Worm (Caenorhabditis elegans) whole organism, L4/young adult: ENCODE measurements around the gene nlp-27.

Source experiments
- W03F9.2 ChIP-seq: fragments of 150-350 bp; optimal IDR thresholded peaks from 2 replicates; lab custom pipeline; 2014; ENCODE audit warnings: missing biosample characterization, missing genetic modification characterization
- dao-5 ChIP-seq: sonication (generic microtip); optimal IDR thresholded peaks from 2 replicates; lab custom pipeline; 2016; ENCODE audit warnings: missing genotype, missing genetic modification characterization, moderate library complexity, missing compliant biosample characterization
- him-1 ChIP-seq: sonication (generic microtip); optimal IDR thresholded peaks from 2 replicates; lab custom pipeline; 2016; ENCODE audit warnings: missing genotype, missing genetic modification reagents, missing genetic modification characterization, missing compliant biosample characterization

DNA sequence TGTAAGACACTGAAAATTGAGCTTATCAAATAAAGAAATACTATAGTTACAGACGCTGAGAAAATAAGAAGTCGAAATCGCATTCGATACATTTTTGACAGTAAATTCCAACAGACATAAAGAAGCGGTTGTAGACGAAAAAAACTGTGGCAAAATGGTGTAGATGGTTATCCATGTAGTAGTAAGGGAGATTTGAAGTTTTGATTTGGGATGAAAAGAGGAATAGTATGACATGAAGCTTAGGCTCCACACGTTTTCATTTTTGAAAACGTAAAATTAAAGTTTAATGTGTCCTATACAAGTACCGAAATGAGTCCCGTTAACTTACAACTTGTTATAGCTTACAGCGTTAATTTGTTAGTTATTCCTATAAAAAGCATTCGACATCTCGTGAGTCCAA, 4.9 kb downstream of the nlp-27 start, which contains the start of gene K09D9.9:
- TF ChIP-seq W03F9.2 (no peak), him-1 (tag; lab: Kevin White, UChicago) (no peak), dao-5 (no peak)
